Worm (Caenorhabditis elegans) whole organism, late embryonic: ENCODE data around the gene str-146.

ENCODE experiments used
- C08G9.2 ChIP-seq: sonication (generic microtip); optimal IDR thresholded peaks from 2 replicates; lab custom pipeline; 2016; ENCODE audit warnings: mild to moderate bottlenecking, missing genetic modification characterization, moderate library complexity, missing compliant biosample characterization
- C38D4.7 ChIP-seq: fragments of 200-800 bp; sonication (Bioruptor generic); optimal IDR thresholded peaks from 2 replicates; lab custom pipeline; 2018; ENCODE audit warnings: mild to moderate bottlenecking, missing genetic modification characterization, moderate library complexity, missing compliant biosample characterization
- F13H6.1 ChIP-seq: sonication (generic microtip); optimal IDR thresholded peaks from 2 replicates; lab custom pipeline; 2016; ENCODE audit warnings: missing genetic modification characterization, missing compliant biosample characterization
- T23F11.4 ChIP-seq: fragments of 200-800 bp; sonication (Bioruptor generic); optimal IDR thresholded peaks from 2 replicates; lab custom pipeline; 2018; ENCODE audit warnings: mild to moderate bottlenecking, missing genetic modification characterization, missing compliant biosample characterization
- Y22D7AL.16 ChIP-seq: sonication (generic microtip); optimal IDR thresholded peaks from 2 replicates; lab custom pipeline; 2016; ENCODE audit warnings: missing genetic modification characterization, missing compliant biosample characterization
- ama-1 ChIP-seq: fragments of 150-350 bp; optimal IDR thresholded peaks from 2 replicates; lab custom pipeline; 2014
- ceh-18 ChIP-seq: sonication (generic microtip); optimal IDR thresholded peaks from 2 replicates; lab custom pipeline; 2016; ENCODE audit warnings: missing genetic modification characterization, missing compliant biosample characterization
- ceh-19 ChIP-seq: fragments of 200-800 bp; sonication (Bioruptor generic); optimal IDR thresholded peaks from 2 replicates; lab custom pipeline; 2018; ENCODE audit warnings: mild to moderate bottlenecking, missing genetic modification characterization, missing compliant biosample characterization
- ceh-34 ChIP-seq: sonication (generic microtip); optimal IDR thresholded peaks from 2 replicates; lab custom pipeline; 2016; ENCODE audit warnings: mild to moderate bottlenecking, missing genetic modification characterization, missing compliant biosample characterization
- ceh-45 ChIP-seq: fragments of 200-800 bp; sonication (Bioruptor generic); IDR thresholded peaks from 2 replicates; pipeline ENCODE4 v1.3.6; 2022; ENCODE audit warnings: missing genetic modification reagents, missing genetic modification characterization, missing compliant biosample characterization
- dmd-4 ChIP-seq: sonication (generic microtip); optimal IDR thresholded peaks from 2 replicates; lab custom pipeline; 2016; ENCODE audit warnings: borderline replicate concordance, missing genetic modification characterization, missing compliant biosample characterization
- elt-2 ChIP-seq: sonication (generic microtip); optimal IDR thresholded peaks from 2 replicates; lab custom pipeline; 2016; ENCODE audit warnings: missing genetic modification reagents, missing genetic modification characterization, missing compliant biosample characterization
- elt-4 ChIP-seq: sonication (generic microtip); optimal IDR thresholded peaks from 2 replicates; lab custom pipeline; 2016; ENCODE audit warnings: missing genetic modification characterization, missing compliant biosample characterization
- ets-4 ChIP-seq: sonication (generic microtip); optimal IDR thresholded peaks from 2 replicates; lab custom pipeline; 2016; ENCODE audit warnings: missing genetic modification characterization, missing compliant biosample characterization
- eyg-1 ChIP-seq: sonication (generic microtip); optimal IDR thresholded peaks from 2 replicates; lab custom pipeline; 2016; ENCODE audit warnings: missing genotype, missing genetic modification characterization, missing compliant biosample characterization
- fax-1 ChIP-seq: sonication (generic microtip); optimal IDR thresholded peaks from 2 replicates; lab custom pipeline; 2016; ENCODE audit warnings: missing genotype, missing genetic modification characterization, missing compliant biosample characterization
- fkh-10 ChIP-seq: fragments of 150-350 bp; optimal IDR thresholded peaks from 2 replicates; lab custom pipeline; 2014; ENCODE audit warnings: missing biosample characterization, missing genetic modification reagents, missing genetic modification characterization
- fkh-6 ChIP-seq: sonication (generic microtip); optimal IDR thresholded peaks from 2 replicates; lab custom pipeline; 2016; ENCODE audit warnings: missing genetic modification characterization, missing compliant biosample characterization
- hlh-30 ChIP-seq: sonication (generic microtip); optimal IDR thresholded peaks from 2 replicates; lab custom pipeline; 2017; ENCODE audit warnings: antibody characterized with exemption, missing genetic modification characterization, missing compliant biosample characterization; ENCODE audit not compliant: insufficient read depth
- hlh-6 ChIP-seq: sonication (generic microtip); optimal IDR thresholded peaks from 2 replicates; lab custom pipeline; 2016; ENCODE audit warnings: missing genotype, missing genetic modification characterization, missing compliant biosample characterization
- lim-6 ChIP-seq: sonication (generic microtip); optimal IDR thresholded peaks from 2 replicates; lab custom pipeline; 2016; ENCODE audit warnings: missing genetic modification characterization, missing compliant biosample characterization
- mec-3 ChIP-seq: sonication (generic microtip); optimal IDR thresholded peaks from 2 replicates; lab custom pipeline; 2016; ENCODE audit warnings: borderline replicate concordance, missing genetic modification characterization, missing compliant biosample characterization
- nhr-11 ChIP-seq: fragments of 150-350 bp; optimal IDR thresholded peaks from 2 replicates; lab custom pipeline; 2014; ENCODE audit warnings: missing biosample characterization, missing genetic modification characterization
- nhr-232 ChIP-seq: sonication (generic microtip); optimal IDR thresholded peaks from 2 replicates; lab custom pipeline; 2016; ENCODE audit warnings: missing genetic modification characterization, missing compliant biosample characterization
- npax-4 ChIP-seq: sonication (generic microtip); optimal IDR thresholded peaks from 2 replicates; lab custom pipeline; 2016; ENCODE audit warnings: missing genetic modification characterization, missing compliant biosample characterization
- odd-2 ChIP-seq: sonication (generic microtip); optimal IDR thresholded peaks from 2 replicates; lab custom pipeline; 2017; ENCODE audit warnings: antibody characterized with exemption, mild to moderate bottlenecking, missing genetic modification characterization, missing compliant biosample characterization
- pax-1 ChIP-seq: fragments of 150-350 bp; optimal IDR thresholded peaks from 2 replicates; lab custom pipeline; 2014; ENCODE audit warnings: missing biosample characterization, missing genetic modification characterization
- sox-4 ChIP-seq: sonication (generic microtip); optimal IDR thresholded peaks from 2 replicates; lab custom pipeline; 2017; ENCODE audit warnings: mild to moderate bottlenecking, missing genetic modification characterization, inconsistent platforms, missing compliant biosample characterization
- tbx-7 ChIP-seq: sonication (generic microtip); optimal IDR thresholded peaks from 2 replicates; lab custom pipeline; 2016; ENCODE audit warnings: missing genotype, missing genetic modification characterization, missing compliant biosample characterization
- ttx-3 ChIP-seq: sonication (generic microtip); optimal IDR thresholded peaks from 2 replicates; lab custom pipeline; 2016; ENCODE audit warnings: missing genetic modification reagents, missing genetic modification characterization, missing compliant biosample characterization
- unc-3 ChIP-seq, 2 experiments: fragments of 200-800 bp in 1 of 2; sonication (Bioruptor generic) in 1 of 2; sonication (generic microtip) in 1 of 2; conservative IDR thresholded peaks in 1 of 2; optimal IDR thresholded peaks in 1 of 2; 2 replicates each; pipeline versions ENCODE4 v1.3.6 to Lab custom; 2016 to 2022; ENCODE audit warnings: missing compliant biosample characterization in 2 of 2, missing genetic modification characterization in 2 of 2, missing genetic modification reagents in 1 of 2
- unc-55 ChIP-seq: sonication (generic microtip); optimal IDR thresholded peaks from 2 replicates; lab custom pipeline; 2017; ENCODE audit warnings: missing biosample characterization, missing genetic modification reagents, missing genetic modification characterization
- zip-5 ChIP-seq: sonication (generic microtip); optimal IDR thresholded peaks from 2 replicates; lab custom pipeline; 2016; ENCODE audit warnings: missing genetic modification characterization, missing compliant biosample characterization

str-146 gene

ce11 chrV:8102960-8103359 lies 7.7 kb upstream of the str-146 start, which contains the start of gene str-90:
TSS of gene str-90 (plus strand) at chrV:8103260.
- TF ChIP-seq Y22D7AL.16 (tag; lab: Kevin White, UChicago) = no peak
- no peak for TF ChIP-seq ceh-34 (tag; lab: Kevin White, UChicago)
- no peak for TF ChIP-seq elt-2 (tag; lab: Kevin White, UChicago)
- TF ChIP-seq npax-4 (tag; lab: Kevin White, UChicago) = no peak
- TF ChIP-seq nhr-232 (tag; lab: Kevin White, UChicago) = no peak
- TF ChIP-seq unc-3 (GFP tag; conservative IDR thresholded peaks at IDR 0.05; lab: Robert Waterston, UW) = no peak
- no peak for TF ChIP-seq unc-3 (tag; optimal IDR thresholded peaks at IDR 0.05; lab: Kevin White, UChicago)
- TF ChIP-seq odd-2 (tag; lab: Kevin White, UChicago) = no peak
- no peak for TF ChIP-seq ama-1
- TF ChIP-seq unc-55 (GFP tag; lab: Kevin White, UChicago) = no peak
- no peak for TF ChIP-seq lim-6
- no peak for TF ChIP-seq hlh-30 (tag; lab: Kevin White, UChicago)
- no peak for TF ChIP-seq pax-1 (tag; lab: Kevin White, UChicago)
- TF ChIP-seq C38D4.7 (GFP tag; lab: Kevin White, UChicago) = no peak
- TF ChIP-seq fax-1 (tag; lab: Kevin White, UChicago) = no peak
- TF ChIP-seq ets-4 = no peak

ce11 chrV:8099306-8099705 lies 4.0 kb upstream of the str-146 start, which contains the start of gene sdz-23:
TSS of gene sdz-23 (plus strand) at chrV:8099606.
- TF ChIP-seq eyg-1 = no peak

- no peak for TF ChIP-seq mec-3 (tag; lab: Kevin White, UChicago)
- TF ChIP-seq, all 69 proteins: peak for 0
Measured at ce11 chrV:8098239-8098638, 3.0 kb upstream of the str-146 start, which contains the start of gene str-145. TSS of gene str-145 (minus strand) at chrV:8098339.

DNA sequence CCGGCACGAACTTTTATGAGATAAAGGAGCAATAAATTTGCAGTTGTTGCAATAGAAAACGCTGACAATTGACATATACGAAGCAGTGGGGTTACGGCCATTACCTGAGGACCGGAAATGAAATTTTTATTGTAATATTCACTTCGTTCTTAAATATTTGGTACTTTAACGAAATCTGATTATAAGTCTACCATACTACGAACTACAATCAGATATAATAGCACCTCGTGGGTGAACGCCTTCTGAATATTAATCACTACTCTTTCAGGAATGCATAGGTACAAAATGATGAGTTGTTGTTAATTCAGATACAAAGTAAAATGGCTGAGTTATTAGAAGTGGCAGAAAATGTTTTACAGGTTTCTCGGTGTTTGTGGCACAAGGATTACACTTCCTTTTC lies 2.9 kb downstream of the str-146 start, which contains the start of gene str-129:
TSS of gene str-129 (minus strand) at position 101 of the 400 bp plus-strand sequence.
- no peak for TF ChIP-seq tbx-7 (tag; lab: Kevin White, UChicago)
- TF ChIP-seq fax-1 (tag; lab: Kevin White, UChicago) = no peak
- no peak for TF ChIP-seq T23F11.4 (GFP tag; lab: Kevin White, UChicago)
- no peak for TF ChIP-seq C08G9.2
- TF ChIP-seq fkh-6 = no peak
- no peak for TF ChIP-seq pax-1 (tag; lab: Kevin White, UChicago)
- no peak for TF ChIP-seq elt-2 (tag; lab: Kevin White, UChicago)
- no peak for TF ChIP-seq nhr-232 (tag; lab: Kevin White, UChicago)
- TF ChIP-seq mec-3 (tag; lab: Kevin White, UChicago) = no peak
- TF ChIP-seq ceh-19 (GFP tag; lab: Kevin White, UChicago) = no peak

DNA sequence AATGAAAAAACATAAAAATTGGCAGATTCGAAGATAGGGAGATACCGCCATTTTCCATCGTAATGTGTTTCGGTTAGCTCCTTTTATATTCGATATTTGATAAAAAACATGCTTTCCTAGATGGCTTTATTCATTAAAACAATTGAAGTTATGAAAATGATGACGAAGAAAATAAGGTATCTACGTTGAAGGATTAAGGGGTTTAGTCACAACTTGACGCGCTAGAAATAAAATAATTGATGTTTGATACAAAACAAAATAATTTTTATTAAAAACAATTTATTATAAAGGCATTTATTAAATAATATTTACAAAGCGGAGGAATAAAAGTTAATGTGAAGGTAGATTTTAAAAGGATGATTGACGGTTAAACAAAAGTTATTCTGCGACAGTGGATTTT lies 4.7 kb downstream of the str-146 start, which contains the start of gene str-130:
TSS of gene str-130 (minus strand) at position 101 of the 400 bp plus-strand sequence.
- TF ChIP-seq ceh-45 = no peak
- TF ChIP-seq elt-4 = no peak
- TF ChIP-seq tbx-7 (tag; lab: Kevin White, UChicago) = no peak
- no peak for TF ChIP-seq eyg-1

DNA sequence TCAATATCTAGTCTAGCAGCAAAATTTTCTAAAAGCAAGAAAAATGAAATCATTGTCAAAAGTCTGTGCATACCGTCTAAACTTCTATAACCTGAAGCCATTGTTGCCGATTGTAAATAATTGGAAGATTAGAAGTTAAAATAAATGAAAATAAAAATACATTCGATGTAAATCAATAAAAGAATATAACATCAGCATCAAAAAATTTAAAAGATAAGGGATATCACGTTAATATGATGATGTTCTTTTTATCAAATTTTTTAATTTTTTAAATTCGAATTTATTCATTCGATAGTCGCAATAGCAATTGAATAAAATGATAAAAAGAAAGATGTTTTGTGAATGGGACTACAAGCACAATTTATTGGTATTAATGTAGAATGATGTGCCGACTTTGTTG lies 10.1 kb downstream of the str-146 start, which contains the start of gene C09H5.7:
TSS of gene C09H5.7 (minus strand) at position 101 of the 400 bp plus-strand sequence.
- TF ChIP-seq fkh-10 (no peak), sox-4 (tag; lab: Kevin White, UChicago) (no peak), F13H6.1 (tag; lab: Kevin White, UChicago) (no peak), ttx-3 (tag; lab: Kevin White, UChicago) (no peak), pax-1 (tag; lab: Kevin White, UChicago) (no peak), zip-5 (no peak), ceh-19 (GFP tag; lab: Kevin White, UChicago) (no peak), dmd-4 (tag; lab: Kevin White, UChicago) (no peak), ceh-18 (tag; lab: Kevin White, UChicago) (no peak), hlh-6 (tag; lab: Kevin White, UChicago) (no peak), nhr-11 (tag; lab: Kevin White, UChicago) (no peak), ama-1 (no peak), tbx-7 (tag; lab: Kevin White, UChicago) (no peak)
- TF ChIP-seq, all 69 proteins: peak for 0
